Fruit fly (Drosophila melanogaster) whole organism, pupa: Measurements from ENCODE around the gene TAF1B.

Source experiments
- CG12605 ChIP-seq: fragments of 200-800 bp; sonication (Bioruptor generic); IDR thresholded peaks from 2 replicates; pipeline ENCODE4 v1.3.6; 2022; ENCODE audit warnings: missing biosample characterization, missing genetic modification characterization
- CG14655 ChIP-seq: fragments of 200-800 bp; sonication (Bioruptor generic); optimal IDR thresholded peaks from 3 replicates; lab custom pipeline; 2017; ENCODE audit warnings: mild to moderate bottlenecking, missing biosample characterization, missing genetic modification reagents, missing genetic modification characterization
- CG32121 ChIP-seq: fragments of 200-800 bp; sonication (Bioruptor generic); IDR thresholded peaks from 2 replicates; pipeline ENCODE4 v1.3.6; 2022; ENCODE audit warnings: missing biosample characterization, missing genetic modification characterization
- CG4496 ChIP-seq: fragments of 200-800 bp; sonication (Bioruptor generic); IDR thresholded peaks from 3 replicates; pipeline ENCODE4 v1.3.6; 2022; ENCODE audit warnings: missing biosample characterization, missing genetic modification characterization
- CG8159 ChIP-seq: fragments of 200-800 bp; sonication (Bioruptor generic); optimal IDR thresholded peaks from 3 replicates; lab custom pipeline; 2018; ENCODE audit warnings: missing biosample characterization, mild to moderate bottlenecking, missing genetic modification characterization, moderate library complexity
- CG9948 ChIP-seq: fragments of 200-800 bp; sonication (Bioruptor generic); optimal IDR thresholded peaks from 2 replicates; lab custom pipeline; 2018; ENCODE audit warnings: missing biosample characterization, mild to moderate bottlenecking, missing genetic modification characterization, moderate library complexity
- EcR ChIP-seq: fragments of 200-800 bp; sonication (Bioruptor generic); optimal IDR thresholded peaks from 3 replicates; lab custom pipeline; 2019; ENCODE audit warnings: missing biosample characterization, missing genetic modification characterization, mild to moderate bottlenecking, moderate library complexity, missing genetic modification reagents
- Ets98B ChIP-seq: fragments of 200-800 bp; sonication (Bioruptor generic); IDR thresholded peaks from 2 replicates; pipeline ENCODE4 v1.3.6; 2022; ENCODE audit warnings: missing biosample characterization, missing genetic modification characterization
- Pif1A ChIP-seq: fragments of 200-800 bp; sonication (Bioruptor generic); optimal IDR thresholded peaks from 3 replicates; lab custom pipeline; 2016; ENCODE audit warnings: missing biosample characterization, missing genetic modification characterization
- Snoo ChIP-seq: fragments of 200-800 bp; sonication (Bioruptor generic); optimal IDR thresholded peaks from 3 replicates; lab custom pipeline; 2017; ENCODE audit warnings: missing biosample characterization, mild to moderate bottlenecking, missing genetic modification characterization, inconsistent platforms
- fd96Ca ChIP-seq: fragments of 200-800 bp; sonication (Bioruptor generic); IDR thresholded peaks from 3 replicates; pipeline ENCODE4 v1.3.6; 2022; ENCODE audit warnings: missing biosample characterization, missing genetic modification characterization
- rn ChIP-seq: fragments of 200-800 bp; sonication (Bioruptor generic); IDR thresholded peaks from 2 replicates; pipeline ENCODE4 v1.3.6; 2022; ENCODE audit warnings: missing biosample characterization, missing genetic modification characterization

DNA sequence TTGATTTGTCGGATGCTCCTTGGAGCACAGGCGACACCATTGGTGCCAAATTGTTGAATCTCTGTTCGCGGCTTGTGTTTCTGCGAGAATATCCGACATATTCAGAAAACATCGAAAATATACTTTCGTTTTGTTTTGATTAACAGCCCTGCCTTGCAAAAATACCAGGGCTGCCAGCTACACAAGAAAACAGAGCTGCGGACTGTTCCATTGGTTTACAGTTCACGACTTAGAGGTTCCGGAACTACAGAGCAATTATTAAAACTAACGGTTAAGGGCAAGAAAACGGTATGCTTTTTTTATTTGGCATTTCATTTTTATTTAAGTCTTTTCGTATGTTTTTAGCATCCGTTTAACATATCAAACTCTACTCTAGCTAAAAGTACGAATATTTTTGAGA, 17.2 kb upstream of the TAF1B start, which contains the start of gene CG6254:
- TF ChIP-seq EcR (no peak), Pif1A (GFP tag; lab: Kevin White, UChicago) (no peak), CG32121 (GFP tag; lab: Robert Waterston, UW) (no peak), rn (GFP tag; lab: Robert Waterston, UW) (no peak), CG14655 (GFP tag; lab: Kevin White, UChicago) (no peak), CG12605 (GFP tag; lab: Robert Waterston, UW) (no peak), fd96Ca (GFP tag; lab: Robert Waterston, UW) (no peak), Ets98B (GFP tag; lab: Robert Waterston, UW) (no peak), CG4496 (GFP tag; lab: Robert Waterston, UW) (no peak), CG8159 (no peak), Snoo (no peak), CG9948 (no peak)
